Worm (Caenorhabditis elegans) whole organism, L3 larva: ENCODE results near the gene Y43F8B.28.

Source experiments
- aly-2 ChIP-seq: fragments of 150-350 bp; optimal IDR thresholded peaks from 2 replicates; lab custom pipeline; 2014; ENCODE audit warnings: missing biosample characterization, missing genetic modification characterization
- ama-1 ChIP-seq: fragments of 150-350 bp; optimal IDR thresholded peaks from 2 replicates; lab custom pipeline; 2018
- ceh-82 ChIP-seq: fragments of 150-350 bp; optimal IDR thresholded peaks from 2 replicates; lab custom pipeline; 2014; ENCODE audit warnings: missing biosample characterization, missing genetic modification characterization
- ceh-9 ChIP-seq: sonication (generic microtip); optimal IDR thresholded peaks from 2 replicates; lab custom pipeline; 2018; ENCODE audit warnings: missing biosample characterization, missing genetic modification characterization
- daf-12 ChIP-seq: fragments of 150-350 bp; optimal IDR thresholded peaks from 2 replicates; lab custom pipeline; 2014; ENCODE audit warnings: missing biosample characterization, missing genetic modification reagents, missing genetic modification characterization
- egl-27 ChIP-seq: sonication (generic microtip); optimal IDR thresholded peaks from 4 replicates; lab custom pipeline; 2017; ENCODE audit warnings: missing biosample characterization, missing genetic modification reagents, missing genetic modification characterization
- egl-5 ChIP-seq: fragments of 150-350 bp; optimal IDR thresholded peaks from 2 replicates; lab custom pipeline; 2017; ENCODE audit warnings: missing biosample characterization, missing genetic modification reagents, missing genetic modification characterization, inconsistent platforms
- elt-1 ChIP-seq: fragments of 150-350 bp; optimal IDR thresholded peaks from 2 replicates; lab custom pipeline; 2014; ENCODE audit warnings: missing biosample characterization, missing genetic modification characterization
- elt-2 ChIP-seq: sonication (generic microtip); optimal IDR thresholded peaks from 2 replicates; lab custom pipeline; 2016; ENCODE audit warnings: missing genetic modification reagents, mild to moderate bottlenecking, missing genetic modification characterization, missing compliant biosample characterization
- elt-3 ChIP-seq, 3 experiments: fragments of 150-350 bp in 1 of 3; sonication (generic microtip) in 2 of 3; optimal IDR thresholded peaks; 2 replicates in 2 of 3; 4 replicates in 1 of 3; lab custom pipeline; 2014 to 2017; ENCODE audit warnings: missing biosample characterization in 3 of 3, missing genetic modification characterization in 3 of 3
- eor-1 ChIP-seq, 2 experiments: fragments of 150-350 bp; optimal IDR thresholded peaks; 2 replicates each; lab custom pipeline; 2014 to 2018; ENCODE audit warnings: missing biosample characterization in 2 of 2, missing genetic modification characterization in 2 of 2
- fkh-10 ChIP-seq: sonication (generic microtip); optimal IDR thresholded peaks from 2 replicates; lab custom pipeline; 2017; ENCODE audit warnings: missing biosample characterization, missing genetic modification reagents, missing genetic modification characterization
- fkh-2 ChIP-seq: fragments of 150-350 bp; optimal IDR thresholded peaks from 2 replicates; lab custom pipeline; 2014; ENCODE audit warnings: missing biosample characterization, missing genetic modification reagents, missing genetic modification characterization
- hmg-11 ChIP-seq: sonication (generic microtip); optimal IDR thresholded peaks from 2 replicates; lab custom pipeline; 2016; ENCODE audit warnings: missing genetic modification characterization, missing compliant biosample characterization
- jun-1 ChIP-seq: fragments of 150-350 bp; optimal IDR thresholded peaks from 2 replicates; lab custom pipeline; 2014; ENCODE audit warnings: missing biosample characterization, missing genetic modification reagents, missing genetic modification characterization
- lin-39 ChIP-seq: fragments of 150-350 bp; optimal IDR thresholded peaks from 2 replicates; lab custom pipeline; 2018; ENCODE audit warnings: missing biosample characterization, missing genetic modification reagents, missing genetic modification characterization
- lsy-12 ChIP-seq: sonication (generic microtip); optimal IDR thresholded peaks from 2 replicates; lab custom pipeline; 2016; ENCODE audit warnings: mild to moderate bottlenecking, missing genetic modification characterization, missing compliant biosample characterization
- mdl-1 ChIP-seq: fragments of 150-350 bp; optimal IDR thresholded peaks from 2 replicates; lab custom pipeline; 2014; ENCODE audit warnings: missing biosample characterization, missing genetic modification characterization
- mml-1 ChIP-seq: fragments of 150-350 bp; sonication (generic microtip); optimal IDR thresholded peaks from 3 replicates; lab custom pipeline; 2014; ENCODE audit warnings: missing biosample characterization, missing genetic modification characterization
- nfya-1 ChIP-seq: sonication (generic microtip); optimal IDR thresholded peaks from 2 replicates; lab custom pipeline; 2017; ENCODE audit warnings: missing genetic modification characterization, mild to moderate bottlenecking, missing compliant biosample characterization, antibody characterized with exemption, moderate library complexity; ENCODE audit not compliant: insufficient read depth
- nhr-11 ChIP-seq: fragments of 150-350 bp; optimal IDR thresholded peaks from 2 replicates; lab custom pipeline; 2014; ENCODE audit warnings: missing biosample characterization, missing genetic modification characterization
- nhr-12 ChIP-seq: fragments of 150-350 bp; optimal IDR thresholded peaks from 2 replicates; lab custom pipeline; 2014; ENCODE audit warnings: missing biosample characterization, missing genetic modification characterization
- nhr-23 ChIP-seq: fragments of 150-350 bp; optimal IDR thresholded peaks from 2 replicates; lab custom pipeline; 2014; ENCODE audit warnings: missing biosample characterization, missing genetic modification reagents, missing genetic modification characterization
- nhr-237 ChIP-seq: fragments of 150-350 bp; optimal IDR thresholded peaks from 2 replicates; lab custom pipeline; 2014; ENCODE audit warnings: missing biosample characterization, missing genetic modification characterization
- nhr-43 ChIP-seq: sonication (generic microtip); optimal IDR thresholded peaks from 2 replicates; lab custom pipeline; 2016; ENCODE audit warnings: mild to moderate bottlenecking, missing genetic modification characterization, missing compliant biosample characterization; ENCODE audit not compliant: poor library complexity, severe bottlenecking
- nhr-67 ChIP-seq: fragments of 150-350 bp; optimal IDR thresholded peaks from 2 replicates; lab custom pipeline; 2014; ENCODE audit warnings: missing biosample characterization, missing genetic modification characterization
- nhr-76 ChIP-seq: fragments of 150-350 bp; sonication (generic microtip); optimal IDR thresholded peaks from 5 replicates; lab custom pipeline; 2014; ENCODE audit warnings: missing biosample characterization, missing genetic modification characterization
- nhr-77 ChIP-seq: fragments of 150-350 bp; optimal IDR thresholded peaks from 2 replicates; lab custom pipeline; 2014; ENCODE audit warnings: missing biosample characterization, missing genetic modification characterization
- pha-4 ChIP-seq: fragments of 150-350 bp; optimal IDR thresholded peaks from 2 replicates; lab custom pipeline; 2014; ENCODE audit warnings: missing biosample characterization, missing genetic modification reagents, missing genetic modification characterization
- pqm-1 ChIP-seq: fragments of 150-350 bp; optimal IDR thresholded peaks from 2 replicates; lab custom pipeline; 2017; ENCODE audit warnings: missing biosample characterization, missing genetic modification characterization, inconsistent platforms
- sea-2 ChIP-seq: fragments of 150-350 bp; sonication (generic microtip); optimal IDR thresholded peaks from 4 replicates; lab custom pipeline; 2014; ENCODE audit warnings: missing biosample characterization, missing genetic modification reagents, missing genetic modification characterization
- snpc-4 ChIP-seq: fragments of 150-350 bp; optimal IDR thresholded peaks from 2 replicates; lab custom pipeline; 2014; ENCODE audit warnings: missing biosample characterization, missing genetic modification characterization
- unc-39 ChIP-seq: sonication (generic microtip); optimal IDR thresholded peaks from 4 replicates; lab custom pipeline; 2017; ENCODE audit warnings: missing biosample characterization, missing genetic modification characterization
- unc-62 ChIP-seq: fragments of 150-350 bp; sonication (generic microtip); optimal IDR thresholded peaks from 4 replicates; lab custom pipeline; 2014; ENCODE audit warnings: missing biosample characterization, missing genetic modification reagents, missing genetic modification characterization
- zag-1 ChIP-seq: fragments of 150-350 bp; optimal IDR thresholded peaks from 2 replicates; lab custom pipeline; 2014; ENCODE audit warnings: missing biosample characterization, missing genetic modification characterization
- ztf-11 ChIP-seq: fragments of 150-350 bp; optimal IDR thresholded peaks from 2 replicates; lab custom pipeline; 2014; ENCODE audit warnings: missing biosample characterization, missing genetic modification characterization
- ztf-4 ChIP-seq: fragments of 150-350 bp; optimal IDR thresholded peaks from 2 replicates; lab custom pipeline; 2014; ENCODE audit warnings: missing biosample characterization, missing genetic modification characterization

The Y43F8B.28 gene

DNA sequence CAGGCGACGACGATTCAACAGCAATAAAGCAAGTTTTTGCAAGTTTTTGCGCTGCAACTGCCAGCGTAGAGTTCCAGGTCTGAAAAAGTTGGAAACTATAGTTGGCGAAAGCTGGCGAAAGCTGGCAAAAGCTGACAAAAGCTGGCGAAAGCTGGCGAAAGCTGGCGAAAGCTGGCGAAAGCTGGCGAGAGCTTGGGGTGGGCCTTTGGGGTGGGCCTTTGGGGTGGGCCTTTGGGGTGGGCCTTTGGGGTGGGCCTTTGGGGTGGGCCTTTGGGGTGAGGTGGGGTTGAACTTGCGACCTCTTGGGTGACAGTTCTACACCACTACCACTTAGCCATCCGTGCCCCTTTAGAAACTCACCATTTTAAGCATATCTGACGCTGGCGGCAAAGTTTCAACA lies 10.0 kb downstream of the Y43F8B.28 start:
- TF ChIP-seq egl-5: no peak
- TF ChIP-seq nhr-43: no peak
- no peak for TF ChIP-seq pha-4
- no peak for TF ChIP-seq nhr-12 (tag; lab: Kevin White, UChicago)
- TF ChIP-seq mml-1: no peak
- no peak for TF ChIP-seq nhr-76 (tag; lab: Kevin White, UChicago)
- no peak for TF ChIP-seq egl-27 (tag; lab: Kevin White, UChicago)
- no peak for TF ChIP-seq pqm-1 (tag; lab: Kevin White, UChicago)
- TF ChIP-seq ceh-9 (tag; lab: Kevin White, UChicago): no peak
- no peak for TF ChIP-seq ceh-82 (tag; lab: Kevin White, UChicago)
- no peak for TF ChIP-seq daf-12 (tag; lab: Kevin White, UChicago)
- no peak for TF ChIP-seq zag-1 (tag; lab: Kevin White, UChicago)
- no peak for TF ChIP-seq ztf-11
- TF ChIP-seq nhr-23 (tag; lab: Kevin White, UChicago): no peak
- no peak for TF ChIP-seq nhr-237
- TF ChIP-seq elt-1 (tag; lab: Kevin White, UChicago): no peak
- no peak for TF ChIP-seq nfya-1

DNA sequence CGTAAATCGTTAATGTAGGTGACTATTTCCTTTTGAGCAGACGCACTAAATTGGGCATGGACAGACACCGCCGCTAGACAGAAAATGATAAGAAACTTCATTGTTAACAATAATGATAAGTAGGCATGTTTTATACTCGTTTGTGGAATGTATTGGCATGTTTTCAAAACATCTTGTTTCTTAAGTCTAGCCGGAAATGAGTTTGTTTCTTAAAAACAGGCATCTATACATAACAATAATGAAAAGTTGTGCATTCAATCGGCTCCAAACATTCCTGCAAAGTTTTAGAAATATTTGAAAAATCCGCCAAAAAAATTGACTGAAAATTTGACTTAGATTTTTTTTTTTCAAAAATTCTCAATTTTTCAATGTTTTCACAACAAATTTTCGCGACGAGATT lies 10.5 kb downstream of the Y43F8B.28 start, which contains the start of gene scl-21:
TSS of gene scl-21 (minus strand) at position 101 of the 400 bp plus-strand sequence.
- TF ChIP-seq aly-2 (tag; lab: Kevin White, UChicago) (no peak), nhr-67 (tag; lab: Kevin White, UChicago) (no peak), nhr-12 (tag; lab: Kevin White, UChicago) (no peak), egl-27 (tag; lab: Kevin White, UChicago) (no peak), eor-1 (tag; optimal IDR thresholded peaks at IDR 0.05; lab: Kevin White, UChicago) (no peak), nhr-77 (tag; lab: Kevin White, UChicago) (no peak), elt-2 (tag; lab: Kevin White, UChicago) (no peak), egl-5 (no peak), elt-1 (tag; lab: Kevin White, UChicago) (no peak), mdl-1 (tag; lab: Kevin White, UChicago) (no peak), unc-62 (GFP tag; lab: Kevin White, UChicago) (no peak)

DNA sequence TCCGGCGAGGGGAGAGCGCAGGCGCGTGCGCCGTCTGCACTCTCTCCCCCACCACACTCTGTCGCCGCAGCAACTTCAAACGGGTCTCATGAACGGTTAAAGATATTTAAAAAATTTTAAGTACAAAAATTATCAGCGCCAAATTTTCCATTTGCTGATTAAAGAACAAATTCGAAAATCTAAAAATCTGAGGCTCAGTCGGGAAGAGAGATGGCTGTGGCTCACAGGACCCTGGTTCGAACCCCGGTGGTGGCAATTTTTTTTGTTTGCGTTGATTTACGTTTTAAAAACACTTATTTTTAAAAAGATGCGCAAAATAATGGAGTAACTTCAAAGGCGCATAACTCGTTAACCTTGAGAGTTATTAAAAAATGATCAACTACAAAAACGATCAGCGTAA lies 12.0 kb downstream of the Y43F8B.28 start:
- TF ChIP-seq elt-3 (tag; optimal IDR thresholded peaks at IDR 0.05; lab: Kevin White, UChicago) (no peak), lin-39 (tag; lab: Kevin White, UChicago) (no peak), nhr-11 (tag; lab: Kevin White, UChicago) (no peak), fkh-10 (GFP tag; lab: Kevin White, UChicago) (no peak), pqm-1 (tag; lab: Kevin White, UChicago) (no peak), jun-1 (tag; lab: Kevin White, UChicago) (no peak), nhr-67 (tag; lab: Kevin White, UChicago) (no peak), unc-62 (GFP tag; lab: Kevin White, UChicago) (no peak), nhr-23 (tag; lab: Kevin White, UChicago) (no peak), lsy-12 (no peak)

DNA sequence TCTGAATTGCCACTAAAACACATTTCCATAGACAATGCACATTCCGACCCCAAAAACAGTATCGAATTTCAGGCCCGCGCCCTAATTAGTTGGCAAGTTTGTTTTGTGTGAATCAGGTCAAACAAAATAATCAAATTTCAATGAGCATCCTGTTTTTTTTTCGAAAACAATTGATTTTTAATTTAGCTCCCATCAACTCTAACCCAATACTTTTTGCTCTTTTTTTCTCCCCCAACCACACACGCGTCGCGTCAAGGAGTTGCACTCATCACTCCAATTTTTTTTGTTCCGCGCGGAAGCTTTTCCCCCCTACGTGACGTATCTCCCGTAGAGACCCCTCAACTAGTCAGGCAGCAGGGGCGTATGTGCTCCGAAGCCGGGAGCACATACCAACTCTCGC lies 16.3 kb downstream of the Y43F8B.28 start:
- TF ChIP-seq hmg-11 (tag; lab: Kevin White, UChicago) (no peak), sea-2 (GFP tag; lab: Kevin White, UChicago) (no peak), lsy-12 (no peak), nhr-77 (tag; lab: Kevin White, UChicago) (no peak), eor-1 (tag; optimal IDR thresholded peaks at IDR 0.05; lab: Kevin White, UChicago) (no peak), fkh-2 (tag; lab: Kevin White, UChicago) (no peak), elt-3 (tag; optimal IDR thresholded peaks at IDR 0.05; lab: Kevin White, UChicago) (no peak), unc-39 (tag; lab: Kevin White, UChicago) (no peak), snpc-4 (tag; lab: Kevin White, UChicago) (no peak), nhr-23 (tag; lab: Kevin White, UChicago) (no peak), ama-1 (no peak), ceh-9 (tag; lab: Kevin White, UChicago) (no peak), mdl-1 (tag; lab: Kevin White, UChicago) (no peak), nhr-12 (tag; lab: Kevin White, UChicago) (no peak), jun-1 (tag; lab: Kevin White, UChicago) (no peak), ztf-4 (tag; lab: Kevin White, UChicago) (no peak), pqm-1 (tag; lab: Kevin White, UChicago) (no peak), lin-39 (tag; lab: Kevin White, UChicago) (no peak)
